Fruit fly (Drosophila melanogaster) whole organism, prepupa: ENCODE data around the gene alpha-Man-Ib.

Experiments
- CG10669 ChIP-seq: fragments of 200-800 bp; sonication (Bioruptor generic); optimal IDR thresholded peaks from 3 replicates; lab custom pipeline; 2018; ENCODE audit warnings: missing biosample characterization, mild to moderate bottlenecking, missing genetic modification characterization, moderate library complexity
- CG11762 ChIP-seq: fragments of 200-800 bp; sonication (Bioruptor generic); optimal IDR thresholded peaks from 3 replicates; lab custom pipeline; 2016; ENCODE audit warnings: missing biosample characterization, missing genetic modification characterization; ENCODE audit not compliant: insufficient read depth
- CG15336 ChIP-seq: fragments of 200-800 bp; sonication (Bioruptor generic); IDR thresholded peaks from 2 replicates; pipeline ENCODE4 v1.3.6; 2022; ENCODE audit warnings: missing biosample characterization, missing genetic modification characterization
- CG1621 ChIP-seq: fragments of 200-800 bp; sonication (Bioruptor generic); optimal IDR thresholded peaks from 3 replicates; lab custom pipeline; 2018; ENCODE audit warnings: missing biosample characterization, mild to moderate bottlenecking, missing genetic modification characterization
- CG3032 ChIP-seq: fragments of 200-800 bp; optimal IDR thresholded peaks from 2 replicates; lab custom pipeline; 2019; ENCODE audit warnings: missing biosample characterization, mild to moderate bottlenecking, missing genetic modification characterization, moderate library complexity
- CG31627 ChIP-seq: fragments of 200-800 bp; sonication (Bioruptor generic); optimal IDR thresholded peaks from 3 replicates; lab custom pipeline; 2016; ENCODE audit warnings: missing biosample characterization, missing genetic modification characterization
- CG32006 ChIP-seq: fragments of 200-800 bp; sonication (Bioruptor generic); optimal IDR thresholded peaks from 3 replicates; lab custom pipeline; 2017; ENCODE audit warnings: missing biosample characterization, mild to moderate bottlenecking, missing genetic modification characterization
- CG3919 ChIP-seq: fragments of 200-800 bp; sonication (Bioruptor generic); optimal IDR thresholded peaks from 3 replicates; lab custom pipeline; 2016; ENCODE audit warnings: missing biosample characterization, missing genetic modification characterization
- CG6276 ChIP-seq: fragments of 200-800 bp; sonication (Bioruptor generic); optimal IDR thresholded peaks from 2 replicates; lab custom pipeline; 2017; ENCODE audit warnings: missing biosample characterization, mild to moderate bottlenecking, missing genetic modification characterization
- CG6792 ChIP-seq: fragments of 200-800 bp; sonication (Bioruptor generic); optimal IDR thresholded peaks from 3 replicates; lab custom pipeline; 2016; ENCODE audit warnings: missing biosample characterization, missing genetic modification characterization
- CG6854 ChIP-seq: fragments of 200-800 bp; sonication (Bioruptor generic); optimal IDR thresholded peaks from 2 replicates; lab custom pipeline; 2017; ENCODE audit warnings: missing biosample characterization, mild to moderate bottlenecking, missing genetic modification characterization
- CG7368 ChIP-seq: fragments of 200-800 bp; sonication (Bioruptor generic); optimal IDR thresholded peaks from 3 replicates; lab custom pipeline; 2016; ENCODE audit warnings: missing biosample characterization, missing genetic modification characterization
- CG8119 ChIP-seq: fragments of 200-800 bp; sonication (Bioruptor generic); IDR thresholded peaks from 3 replicates; pipeline ENCODE4 v1.3.6; 2022; ENCODE audit warnings: missing biosample characterization, missing genetic modification characterization
- CG8319 ChIP-seq: fragments of 200-800 bp; sonication (Bioruptor generic); optimal IDR thresholded peaks from 3 replicates; lab custom pipeline; 2016; ENCODE audit warnings: missing biosample characterization, missing genetic modification characterization
- CG8632 ChIP-seq: fragments of 200-800 bp; sonication (Bioruptor generic); optimal IDR thresholded peaks from 3 replicates; lab custom pipeline; 2016; ENCODE audit warnings: missing biosample characterization, missing genetic modification characterization
- CG9139 ChIP-seq: fragments of 200-800 bp; sonication (Bioruptor generic); optimal IDR thresholded peaks from 3 replicates; lab custom pipeline; 2017; ENCODE audit warnings: missing biosample characterization, mild to moderate bottlenecking, missing genetic modification characterization
- Eip78C ChIP-seq: fragments of 200-800 bp; sonication (Bioruptor generic); peaks from one replicate; lab custom pipeline; 2016; ENCODE audit warnings: missing biosample characterization, missing genetic modification characterization
- Eip93F ChIP-seq: fragments of 200-800 bp; sonication (Bioruptor generic); optimal IDR thresholded peaks from 2 replicates; lab custom pipeline; 2016; ENCODE audit warnings: missing biosample characterization, mild to moderate bottlenecking, missing genetic modification characterization
- Gug ChIP-seq: fragments of 200-800 bp; sonication (Bioruptor generic); IDR thresholded peaks from 2 replicates; pipeline ENCODE4 v1.3.6; 2022; ENCODE audit warnings: missing biosample characterization, missing genetic modification characterization
- Hr39 ChIP-seq: fragments of 200-800 bp; sonication (Bioruptor generic); optimal IDR thresholded peaks from 2 replicates; lab custom pipeline; 2016; ENCODE audit warnings: missing biosample characterization, missing genetic modification characterization
- Hr4 ChIP-seq: fragments of 200-800 bp; sonication (Bioruptor generic); optimal IDR thresholded peaks from 3 replicates; lab custom pipeline; 2016; ENCODE audit warnings: missing biosample characterization, missing genetic modification characterization
- Met ChIP-seq: fragments of 200-800 bp; sonication (Bioruptor generic); optimal IDR thresholded peaks from 3 replicates; lab custom pipeline; 2016; ENCODE audit warnings: missing biosample characterization, missing genetic modification characterization
- Sox102F ChIP-seq: fragments of 200-800 bp; sonication (Bioruptor generic); optimal IDR thresholded peaks from 2 replicates; lab custom pipeline; 2016; ENCODE audit warnings: missing biosample characterization, mild to moderate bottlenecking, missing genetic modification characterization
- Sox14 ChIP-seq: fragments of 200-800 bp; sonication (Bioruptor generic); optimal IDR thresholded peaks from 3 replicates; lab custom pipeline; 2016; ENCODE audit warnings: missing biosample characterization, missing genetic modification characterization
- Sox15 ChIP-seq: fragments of 200-800 bp; sonication (Bioruptor generic); optimal IDR thresholded peaks from 3 replicates; lab custom pipeline; 2016; ENCODE audit warnings: missing biosample characterization, missing genetic modification characterization
- achi ChIP-seq: fragments of 200-800 bp; sonication (Bioruptor generic); optimal IDR thresholded peaks from 3 replicates; lab custom pipeline; 2016; ENCODE audit warnings: missing biosample characterization, missing genetic modification characterization
- acj6 ChIP-seq: fragments of 200-800 bp; sonication (Bioruptor generic); optimal IDR thresholded peaks from 3 replicates; lab custom pipeline; 2016; ENCODE audit warnings: missing biosample characterization, missing genetic modification characterization
- cyc ChIP-seq: fragments of 200-800 bp; sonication (Bioruptor generic); optimal IDR thresholded peaks from 3 replicates; lab custom pipeline; 2016; ENCODE audit warnings: missing biosample characterization, missing genetic modification characterization
- dac ChIP-seq: fragments of 200-800 bp; sonication (Bioruptor generic); optimal IDR thresholded peaks from 2 replicates; lab custom pipeline; 2017; ENCODE audit warnings: missing biosample characterization, mild to moderate bottlenecking, missing genetic modification characterization
- dsx ChIP-seq: fragments of 200-800 bp; optimal IDR thresholded peaks from 3 replicates; lab custom pipeline; 2019; ENCODE audit warnings: missing biosample characterization, mild to moderate bottlenecking, missing genetic modification characterization, moderate library complexity; ENCODE audit not compliant: poor library complexity, severe bottlenecking
- eg ChIP-seq: fragments of 200-800 bp; sonication (Bioruptor generic); IDR thresholded peaks from 3 replicates; pipeline ENCODE4 v1.3.6; 2022; ENCODE audit warnings: missing biosample characterization, missing genetic modification characterization
- esn ChIP-seq: fragments of 200-800 bp; sonication (Bioruptor generic); optimal IDR thresholded peaks from 2 replicates; lab custom pipeline; 2016; ENCODE audit warnings: missing biosample characterization, mild to moderate bottlenecking, missing genetic modification characterization, moderate library complexity
- fd59A ChIP-seq: fragments of 200-800 bp; sonication (Bioruptor generic); optimal IDR thresholded peaks from 2 replicates; lab custom pipeline; 2017; ENCODE audit warnings: missing biosample characterization, mild to moderate bottlenecking, missing genetic modification characterization, missing genetic modification reagents
- fkh ChIP-seq: fragments of 200-800 bp; sonication (Bioruptor generic); optimal IDR thresholded peaks from 3 replicates; lab custom pipeline; 2017; ENCODE audit warnings: missing biosample characterization, mild to moderate bottlenecking, missing genetic modification characterization, moderate library complexity
- lz ChIP-seq: fragments of 200-800 bp; sonication (Bioruptor generic); optimal IDR thresholded peaks from 3 replicates; lab custom pipeline; 2016; ENCODE audit warnings: missing biosample characterization, missing genetic modification characterization
- net ChIP-seq: fragments of 200-800 bp; sonication (Bioruptor generic); optimal IDR thresholded peaks from 3 replicates; lab custom pipeline; 2016; ENCODE audit warnings: missing biosample characterization, missing genetic modification characterization
- salr ChIP-seq, 2 experiments: fragments of 200-800 bp; sonication (Bioruptor generic); optimal IDR thresholded peaks; 3 replicates each; lab custom pipeline; 2016 to 2018; ENCODE audit warnings: missing biosample characterization in 2 of 2, missing genetic modification characterization in 2 of 2, mild to moderate bottlenecking in 1 of 2
- ss ChIP-seq, 2 experiments: fragments of 200-800 bp; sonication (Bioruptor generic); optimal IDR thresholded peaks; 2 replicates in 1 of 2; 3 replicates in 1 of 2; lab custom pipeline; 2017 to 2018; ENCODE audit warnings: mild to moderate bottlenecking in 2 of 2, missing biosample characterization in 2 of 2, missing genetic modification characterization in 2 of 2, moderate library complexity in 1 of 2
- svp ChIP-seq: fragments of 200-800 bp; sonication (Bioruptor generic); peaks from one replicate; lab custom pipeline; 2016; ENCODE audit warnings: missing biosample characterization, missing genetic modification characterization
- vri ChIP-seq: fragments of 200-800 bp; sonication (Bioruptor generic); optimal IDR thresholded peaks from 3 replicates; lab custom pipeline; 2016; ENCODE audit warnings: missing biosample characterization, mild to moderate bottlenecking, missing genetic modification characterization

Gene alpha-Man-Ib

DNA sequence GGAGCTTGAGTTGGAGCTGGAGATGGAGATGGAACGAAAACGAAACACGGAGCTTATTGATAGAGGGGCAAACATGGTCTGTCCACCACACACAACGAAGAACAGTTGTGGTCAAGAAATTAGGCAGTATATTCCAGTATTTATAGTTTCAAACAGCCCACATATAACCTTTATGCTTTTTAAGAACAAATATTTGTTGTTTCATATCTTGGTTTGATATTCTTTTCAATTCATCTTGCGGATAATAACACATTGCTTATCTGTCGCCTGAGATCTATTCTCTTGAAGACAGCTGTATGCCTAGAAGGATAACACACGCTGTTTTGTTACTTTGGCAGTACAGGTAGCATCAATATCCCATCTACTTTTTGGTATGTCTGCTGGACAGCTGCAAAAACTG, 39.8 kb downstream of the alpha-Man-Ib start (continued):
- peak; percentile 43 for TF ChIP-seq CG3032

DNA sequence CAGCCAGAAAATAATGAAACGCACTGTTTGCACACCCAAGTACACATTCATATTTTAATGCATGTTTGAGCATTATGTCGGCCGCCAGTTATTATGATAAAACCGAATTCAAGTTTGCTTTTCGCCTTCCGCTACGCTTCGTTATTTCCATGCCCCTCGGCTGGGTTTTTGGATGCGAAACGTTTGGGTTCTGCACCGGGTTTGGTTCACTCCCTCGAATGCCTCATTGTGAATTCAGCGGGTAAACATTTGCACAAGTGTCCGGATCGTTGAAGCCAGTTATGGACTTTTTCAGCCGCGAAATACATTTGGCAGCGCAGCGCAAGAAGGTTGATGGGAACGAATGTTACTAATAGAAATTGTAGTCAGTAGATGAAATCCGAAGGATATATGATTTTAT, 41.5 kb downstream of the alpha-Man-Ib start:
- TF ChIP-seq fkh (GFP tag; lab: Kevin White, UChicago) (peak; percentile 66), vri (GFP tag; lab: Kevin White, UChicago) (peak; percentile 17), acj6 (GFP tag; lab: Kevin White, UChicago) (no peak), Sox14 (no peak), svp (GFP tag; lab: Kevin White, UChicago) (peak; percentile 40)

DNA sequence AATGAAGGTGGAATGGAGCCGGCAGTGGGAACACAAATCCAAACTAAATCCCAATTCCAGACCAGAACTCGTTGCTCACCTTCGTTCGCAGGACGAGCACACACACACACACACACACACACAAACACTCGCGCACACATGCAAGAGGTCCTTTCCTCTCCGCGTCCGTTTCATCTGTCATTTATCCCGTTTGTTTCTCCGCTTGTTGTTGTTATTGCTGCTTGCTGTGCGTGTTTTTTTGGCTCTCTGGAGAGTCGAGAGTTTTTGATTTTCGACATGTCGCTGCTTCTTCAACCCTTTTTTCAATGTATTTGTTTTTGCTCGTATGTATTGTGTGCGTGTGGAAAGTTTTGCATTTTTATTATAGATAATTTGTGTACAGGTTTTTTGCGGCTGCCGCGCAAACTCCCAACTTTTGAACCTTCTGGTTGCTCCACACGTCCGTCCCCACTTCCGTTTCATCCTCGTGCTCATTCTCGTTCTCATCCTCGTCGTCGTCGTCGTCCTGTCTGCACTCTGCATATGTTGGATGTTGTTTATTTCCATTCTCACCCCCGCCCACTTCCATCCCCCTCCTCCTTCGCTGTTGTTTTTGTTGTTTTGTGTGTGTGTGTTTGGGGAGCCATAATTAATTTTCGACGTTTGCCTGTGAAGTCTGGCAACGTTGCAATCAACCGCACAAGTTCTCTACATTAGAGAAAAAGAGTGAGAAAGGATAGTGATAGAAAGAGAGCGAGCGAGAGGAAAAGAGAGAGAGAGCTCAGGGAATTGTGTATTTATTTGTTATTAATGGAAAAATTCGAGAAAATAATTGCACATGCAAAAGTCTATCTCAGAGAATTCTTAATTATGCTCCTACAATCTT, 43.2 kb downstream of the alpha-Man-Ib start:
- TF ChIP-seq eg (GFP tag; lab: Robert Waterston, UW) (0 out of 3 replicates have a peak, but pooled peaks have one; percentile 0), svp (GFP tag; lab: Kevin White, UChicago) (peak; percentile 47), Eip78C (GFP tag; lab: Kevin White, UChicago) (peak; percentile 30), vri (GFP tag; lab: Kevin White, UChicago) (no peak), CG11762 (no peak), Sox15 (GFP tag; lab: Kevin White, UChicago) (no peak), CG8632 (GFP tag; lab: Kevin White, UChicago) (no peak), cyc (GFP tag; lab: Kevin White, UChicago) (no peak), CG6854 (GFP tag; lab: Kevin White, UChicago) (peak; percentile 17), achi (GFP tag; lab: Kevin White, UChicago) (no peak), ss (GFP tag; optimal IDR thresholded peaks at IDR 0.05; lab: Kevin White, UChicago) (no peak)

DNA sequence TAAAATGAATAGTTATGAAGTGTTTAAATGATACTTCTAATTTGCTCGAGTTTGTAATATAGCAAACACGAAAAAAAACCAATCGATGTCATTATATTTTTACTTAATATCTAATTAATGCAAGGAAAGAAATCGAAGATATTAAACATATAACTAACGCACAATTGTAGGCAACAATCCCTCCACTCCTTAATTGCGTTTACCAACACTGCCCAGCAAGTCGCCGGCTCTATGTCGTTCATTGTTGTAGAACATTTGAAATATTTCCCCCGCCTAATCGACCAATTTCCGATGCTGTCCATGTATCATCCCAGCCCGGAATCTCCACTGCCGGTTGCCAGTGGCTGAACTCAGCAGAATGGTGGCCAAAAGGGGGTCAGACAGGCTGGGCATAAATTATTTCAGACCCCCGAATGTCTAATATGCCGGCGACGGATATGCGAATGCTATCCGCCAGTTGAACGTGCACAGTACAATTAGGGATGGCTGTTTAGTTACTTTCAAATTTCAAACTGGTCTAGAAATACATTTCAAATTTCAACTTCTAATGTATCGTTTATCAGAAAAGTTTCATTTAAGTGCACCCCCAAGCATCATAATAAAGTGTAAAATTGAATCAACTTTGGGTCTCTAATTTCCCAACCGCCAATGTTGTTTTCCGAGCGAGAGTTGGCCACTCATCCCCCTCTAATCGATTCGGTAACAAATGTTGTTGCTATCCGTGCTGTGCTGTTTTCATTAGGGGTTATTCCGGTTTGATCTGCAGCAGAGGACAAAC, 44.0 kb downstream of the alpha-Man-Ib start:
- TF ChIP-seq Met (GFP tag; lab: Kevin White, UChicago) (peak; percentile 23), CG6792 (no peak), acj6 (GFP tag; lab: Kevin White, UChicago) (peak; percentile 8), CG8119 (GFP tag; lab: Robert Waterston, UW) (peak; percentile 35; the same call in 1 of the 3 replicates), esn (GFP tag; lab: Kevin White, UChicago) (peak; percentile 37), Sox15 (GFP tag; lab: Kevin White, UChicago) (no peak), CG15336 (GFP tag; lab: Robert Waterston, UW) (peak; percentile 34; the same call in 1 of the 2 replicates), net (no peak), CG6276 (GFP tag; lab: Kevin White, UChicago) (no peak), CG9139 (no peak), CG1621 (tag; lab: Kevin White, UChicago) (no peak), fd59A (GFP tag; lab: Kevin White, UChicago) (no peak), dsx (GFP tag; lab: Kevin White, UChicago) (no peak), lz (no peak), CG32006 (peak; percentile 32), CG11762 (peak; percentile 2), CG3919 (GFP tag; lab: Kevin White, UChicago) (no peak), Hr4 (GFP tag; lab: Kevin White, UChicago) (peak; percentile 23), dac (GFP tag; lab: Kevin White, UChicago) (no peak), vri (GFP tag; lab: Kevin White, UChicago) (peak; percentile 12), Eip78C (GFP tag; lab: Kevin White, UChicago) (peak; percentile 35), salr (GFP tag; optimal IDR thresholded peaks at IDR 0.05; lab: Kevin White, UChicago) (no peak), Hr39 (peak; percentile 7), CG7368 (GFP tag; lab: Kevin White, UChicago) (no peak), cyc (GFP tag; lab: Kevin White, UChicago) (no peak), CG10669 (GFP tag; lab: Kevin White, UChicago) (no peak), ss (GFP tag; optimal IDR thresholded peaks at IDR 0.05; lab: Kevin White, UChicago) (no peak), CG31627 (GFP tag; lab: Kevin White, UChicago) (peak; percentile 14), Gug (GFP tag; lab: Robert Waterston, UW) (no peak), Eip93F (no peak), eg (GFP tag; lab: Robert Waterston, UW) (peak; percentile 49; the same call in 1 of the 3 replicates), Sox14 (no peak), CG8632 (GFP tag; lab: Kevin White, UChicago) (no peak), Sox102F (GFP tag; lab: Kevin White, UChicago) (no peak), CG8319 (GFP tag; lab: Kevin White, UChicago) (no peak)
